Fruit fly (Drosophila melanogaster): ENCODE results near the gene polybromo.

DNA sequence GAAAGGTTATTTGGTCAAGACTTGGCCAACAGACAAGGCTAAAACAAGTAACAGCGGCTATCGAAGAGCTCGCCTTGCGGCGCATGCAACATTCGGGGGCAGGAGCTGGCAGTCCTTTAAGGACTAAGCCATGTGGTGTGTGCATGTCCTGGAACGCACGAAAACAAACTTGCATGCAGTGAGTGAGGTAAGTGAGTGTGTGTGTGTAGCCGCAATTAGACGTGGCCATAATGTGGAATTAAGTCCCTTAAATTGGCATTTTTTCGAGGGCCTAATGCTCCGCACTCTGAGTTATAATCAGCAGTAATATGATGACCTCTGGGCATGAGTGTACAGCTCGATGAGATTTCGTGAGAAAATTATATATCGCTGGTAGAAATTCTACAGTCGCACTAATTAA, 28.6 kb upstream of the polybromo start, which contains the start of gene sosie:
- TF ChIP-seq rgr (GFP tag; optimal IDR thresholded peaks at IDR 0.05) (no peak), psq (GFP tag; optimal IDR thresholded peaks at IDR 0.05) (no peak), Hr78 (GFP tag; optimal IDR thresholded peaks at IDR 0.05) (no peak), Hr83 (GFP tag; optimal IDR thresholded peaks at IDR 0.05; ENCODE audit: poor library complexity, severe bottlenecking) (no peak)
